Fruit fly (Drosophila melanogaster) whole organism, embryonic: ENCODE data around the gene tutl.

Experiments
- BEAF-32 ChIP-seq: fragments of 200-800 bp; sonication (Bioruptor generic); optimal IDR thresholded peaks from 3 replicates; lab custom pipeline; 2017; ENCODE audit warnings: missing biosample characterization, missing genetic modification characterization, mild to moderate bottlenecking, moderate library complexity, missing genetic modification reagents
- Bgb ChIP-seq: fragments of 200-800 bp; sonication (Bioruptor generic); IDR thresholded peaks from 2 replicates; pipeline ENCODE4 v1.3.6; 2022; ENCODE audit warnings: missing biosample characterization, missing genetic modification characterization; ENCODE audit not compliant: partially characterized antibody
- CG11398 ChIP-seq: fragments of 200-800 bp; sonication (Bioruptor generic); optimal IDR thresholded peaks from 2 replicates; lab custom pipeline; 2016; ENCODE audit warnings: missing biosample characterization, missing genetic modification characterization
- CG12219 ChIP-seq: fragments of 200-800 bp; sonication (Bioruptor generic); optimal IDR thresholded peaks from 3 replicates; lab custom pipeline; 2018; ENCODE audit warnings: missing biosample characterization, mild to moderate bottlenecking, missing genetic modification characterization
- CG12659 ChIP-seq: fragments of 200-800 bp; sonication (Bioruptor generic); optimal IDR thresholded peaks from 3 replicates; lab custom pipeline; 2017; ENCODE audit warnings: mild to moderate bottlenecking, missing biosample characterization, missing genetic modification reagents, missing genetic modification characterization
- CG13287 ChIP-seq: fragments of 200-800 bp; sonication (Bioruptor generic); IDR thresholded peaks from 2 replicates; pipeline ENCODE4 v1.3.6; 2022; ENCODE audit warnings: missing biosample characterization, missing genetic modification characterization; ENCODE audit not compliant: partially characterized antibody
- CG17328 ChIP-seq: fragments of 200-800 bp; sonication (Bioruptor generic); IDR thresholded peaks from 2 replicates; pipeline ENCODE4 v1.3.6; 2022; ENCODE audit warnings: missing biosample characterization, missing genetic modification characterization
- CG17912 ChIP-seq: fragments of 200-800 bp; sonication (Bioruptor generic); optimal IDR thresholded peaks from 2 replicates; lab custom pipeline; 2018; ENCODE audit warnings: missing biosample characterization, mild to moderate bottlenecking, missing genetic modification characterization
- CG18262 ChIP-seq: fragments of 200-800 bp; optimal IDR thresholded peaks from 3 replicates; lab custom pipeline; 2019; ENCODE audit warnings: missing biosample characterization, mild to moderate bottlenecking, missing genetic modification characterization, moderate library complexity
- CG2199 ChIP-seq: fragments of 200-800 bp; sonication (Bioruptor generic); IDR thresholded peaks from 3 replicates; pipeline ENCODE4 v1.3.6; 2022; ENCODE audit warnings: missing biosample characterization, missing genetic modification characterization
- CG30403 ChIP-seq: fragments of 200-800 bp; sonication (Bioruptor generic); optimal IDR thresholded peaks from 3 replicates; lab custom pipeline; 2016; ENCODE audit warnings: missing biosample characterization, missing genetic modification characterization
- CG31388 ChIP-seq: fragments of 200-800 bp; sonication (Bioruptor generic); optimal IDR thresholded peaks from 2 replicates; lab custom pipeline; 2016; ENCODE audit warnings: missing biosample characterization, missing genetic modification characterization
- CG4360 ChIP-seq: fragments of 200-800 bp; sonication (Bioruptor generic); IDR thresholded peaks from 2 replicates; pipeline ENCODE4 v1.3.6; 2022; ENCODE audit warnings: missing biosample characterization, missing genetic modification characterization
- CG43689 ChIP-seq: fragments of 200-800 bp; sonication (Bioruptor generic); IDR thresholded peaks from 2 replicates; pipeline ENCODE4 v1.3.6; 2022; ENCODE audit warnings: missing biosample characterization, missing genetic modification characterization
- CG4424 ChIP-seq: fragments of 200-800 bp; sonication (Bioruptor generic); optimal IDR thresholded peaks from 3 replicates; lab custom pipeline; 2016; ENCODE audit warnings: missing biosample characterization, missing genetic modification characterization
- CG5953 ChIP-seq: fragments of 200-800 bp; sonication (Bioruptor generic); IDR thresholded peaks from 2 replicates; pipeline ENCODE4 v1.3.6; 2022; ENCODE audit warnings: missing biosample characterization, missing genetic modification characterization
- CG7963 ChIP-seq: fragments of 200-800 bp; sonication (Bioruptor generic); IDR thresholded peaks from 3 replicates; pipeline ENCODE4 v1.3.6; 2022; ENCODE audit warnings: missing biosample characterization, missing genetic modification characterization; ENCODE audit not compliant: partially characterized antibody
- CG8388 ChIP-seq: fragments of 200-800 bp; sonication (Bioruptor generic); optimal IDR thresholded peaks from 2 replicates; lab custom pipeline; 2019; ENCODE audit warnings: missing biosample characterization, mild to moderate bottlenecking, missing genetic modification characterization, moderate library complexity
- CG9437 ChIP-seq: fragments of 200-800 bp; sonication (Bioruptor generic); optimal IDR thresholded peaks from 2 replicates; lab custom pipeline; 2018; ENCODE audit warnings: missing biosample characterization, mild to moderate bottlenecking, missing genetic modification characterization
- CG9797 ChIP-seq: fragments of 200-800 bp; sonication (Bioruptor generic); optimal IDR thresholded peaks from 3 replicates; lab custom pipeline; 2018; ENCODE audit warnings: missing biosample characterization, mild to moderate bottlenecking, missing genetic modification characterization
- Camta ChIP-seq: fragments of 200-800 bp; sonication (Bioruptor generic); optimal IDR thresholded peaks from 2 replicates; lab custom pipeline; 2016; ENCODE audit warnings: missing biosample characterization, missing genetic modification characterization
- Dfd ChIP-seq, 2 experiments: fragments of >200 bp; optimal IDR thresholded peaks; 2 replicates each; lab custom pipeline; 2017; ENCODE audit warnings: missing biosample characterization in 2 of 2, missing genetic modification characterization in 2 of 2
- H15 ChIP-seq: fragments of 200-800 bp; sonication (Bioruptor generic); IDR thresholded peaks from 3 replicates; pipeline ENCODE4 v1.3.6; 2022; ENCODE audit warnings: missing biosample characterization, missing genetic modification characterization
- H2.0 ChIP-seq: fragments of 200-800 bp; sonication (Bioruptor generic); IDR thresholded peaks from 2 replicates; pipeline ENCODE4 v1.3.6; 2022; ENCODE audit warnings: missing biosample characterization, missing genetic modification characterization
- HLH54F ChIP-seq: fragments of 200-800 bp; sonication (Bioruptor generic); optimal IDR thresholded peaks from 3 replicates; lab custom pipeline; 2016; ENCODE audit warnings: missing biosample characterization, missing genetic modification characterization
- HmgZ ChIP-seq: fragments of 200-800 bp; sonication (Bioruptor generic); optimal IDR thresholded peaks from 2 replicates; lab custom pipeline; 2018; ENCODE audit warnings: missing biosample characterization, mild to moderate bottlenecking, missing genetic modification characterization
- Hmr ChIP-seq: fragments of 200-800 bp; sonication (Bioruptor generic); optimal IDR thresholded peaks from 3 replicates; lab custom pipeline; 2017; ENCODE audit warnings: mild to moderate bottlenecking, missing biosample characterization, missing genetic modification reagents, missing genetic modification characterization
- Hr3 ChIP-seq: fragments of 200-800 bp; sonication (Bioruptor generic); optimal IDR thresholded peaks from 3 replicates; lab custom pipeline; 2016; ENCODE audit warnings: missing biosample characterization, missing genetic modification characterization
- Lhr ChIP-seq: fragments of 200-800 bp; sonication (Bioruptor generic); optimal IDR thresholded peaks from 3 replicates; lab custom pipeline; 2017; ENCODE audit warnings: mild to moderate bottlenecking, missing biosample characterization, missing genetic modification reagents, missing genetic modification characterization
- Max ChIP-seq: fragments of 200-800 bp; sonication (Bioruptor generic); optimal IDR thresholded peaks from 2 replicates; lab custom pipeline; 2016; ENCODE audit warnings: missing biosample characterization, mild to moderate bottlenecking, missing genetic modification characterization
- al ChIP-seq: fragments of 200-800 bp; sonication (Bioruptor generic); IDR thresholded peaks from 2 replicates; pipeline ENCODE4 v1.3.6; 2022; ENCODE audit warnings: missing biosample characterization, missing genetic modification characterization
- amos ChIP-seq: fragments of 200-800 bp; sonication (Bioruptor generic); IDR thresholded peaks from 2 replicates; pipeline ENCODE4 v1.3.6; 2022; ENCODE audit warnings: missing biosample characterization, missing genetic modification characterization; ENCODE audit not compliant: partially characterized antibody
- ato ChIP-seq: fragments of 200-800 bp; sonication (Bioruptor generic); IDR thresholded peaks from 2 replicates; pipeline ENCODE4 v1.3.6; 2022; ENCODE audit warnings: missing biosample characterization, missing genetic modification characterization; ENCODE audit not compliant: partially characterized antibody
- chn ChIP-seq: fragments of 200-800 bp; sonication (Bioruptor generic); optimal IDR thresholded peaks from 2 replicates; lab custom pipeline; 2016; ENCODE audit warnings: missing biosample characterization, missing genetic modification characterization
- corto ChIP-seq: fragments of 200-800 bp; sonication (Bioruptor generic); optimal IDR thresholded peaks from 2 replicates; lab custom pipeline; 2016; ENCODE audit warnings: missing biosample characterization, mild to moderate bottlenecking, missing genetic modification characterization, moderate library complexity
- da ChIP-seq: fragments of 200-800 bp; sonication (Bioruptor generic); optimal IDR thresholded peaks from 2 replicates; lab custom pipeline; 2016; ENCODE audit warnings: missing biosample characterization, missing genetic modification characterization
- dmrt11E ChIP-seq: fragments of 200-800 bp; sonication (Bioruptor generic); optimal IDR thresholded peaks from 3 replicates; lab custom pipeline; 2018; ENCODE audit warnings: missing biosample characterization, mild to moderate bottlenecking, missing genetic modification characterization, moderate library complexity
- dpn ChIP-seq, 2 experiments: fragments of 200-800 bp; sonication (Bioruptor generic); optimal IDR thresholded peaks; 3 replicates each; lab custom pipeline; 2016; ENCODE audit warnings: missing biosample characterization in 2 of 2, missing genetic modification characterization in 2 of 2
- exex ChIP-seq: fragments of 200-800 bp; sonication (Bioruptor generic); optimal IDR thresholded peaks from 4 replicates; lab custom pipeline; 2018; ENCODE audit warnings: missing biosample characterization, mild to moderate bottlenecking, missing genetic modification characterization, moderate library complexity
- hb ChIP-seq: fragments of 200-800 bp; sonication (Bioruptor generic); IDR thresholded peaks from 3 replicates; pipeline ENCODE4 v1.3.6; 2022; ENCODE audit warnings: missing biosample characterization, missing genetic modification characterization; ENCODE audit not compliant: partially characterized antibody
- hth ChIP-seq: fragments of >200 bp; optimal IDR thresholded peaks from 2 replicates; lab custom pipeline; 2017; ENCODE audit warnings: inconsistent platforms
- jing ChIP-seq: fragments of 200-800 bp; sonication (Bioruptor generic); optimal IDR thresholded peaks from 2 replicates; lab custom pipeline; 2018; ENCODE audit warnings: missing biosample characterization, mild to moderate bottlenecking, missing genetic modification characterization
- peb ChIP-seq: fragments of 200-800 bp; sonication (Bioruptor generic); IDR thresholded peaks from 2 replicates; pipeline ENCODE4 v1.3.6; 2022; ENCODE audit warnings: missing biosample characterization, missing genetic modification characterization
- pho ChIP-seq: fragments of 200-800 bp; sonication (Bioruptor generic); optimal IDR thresholded peaks from 2 replicates; lab custom pipeline; 2016; ENCODE audit warnings: missing biosample characterization, missing genetic modification characterization
- run ChIP-seq: fragments of 200-800 bp; sonication (Bioruptor generic); optimal IDR thresholded peaks from 3 replicates; lab custom pipeline; 2018; ENCODE audit warnings: missing biosample characterization, mild to moderate bottlenecking, missing genetic modification characterization
- ssp ChIP-seq: fragments of 200-800 bp; sonication (Bioruptor generic); IDR thresholded peaks from 2 replicates; pipeline ENCODE4 v1.3.6; 2022; ENCODE audit warnings: missing biosample characterization, missing genetic modification characterization
- twi ChIP-seq: fragments of 200-800 bp; optimal IDR thresholded peaks from 2 replicates; lab custom pipeline; 2019; ENCODE audit warnings: missing biosample characterization, mild to moderate bottlenecking, missing genetic modification characterization, moderate library complexity
- unpg ChIP-seq: fragments of 200-800 bp; sonication (Bioruptor generic); optimal IDR thresholded peaks from 3 replicates; lab custom pipeline; 2018; ENCODE audit warnings: missing biosample characterization, mild to moderate bottlenecking, missing genetic modification characterization, moderate library complexity
- zen ChIP-seq: fragments of 200-800 bp; sonication (Bioruptor generic); optimal IDR thresholded peaks from 3 replicates; lab custom pipeline; 2018; ENCODE audit warnings: missing biosample characterization, mild to moderate bottlenecking, missing genetic modification characterization, moderate library complexity

The tutl gene

DNA sequence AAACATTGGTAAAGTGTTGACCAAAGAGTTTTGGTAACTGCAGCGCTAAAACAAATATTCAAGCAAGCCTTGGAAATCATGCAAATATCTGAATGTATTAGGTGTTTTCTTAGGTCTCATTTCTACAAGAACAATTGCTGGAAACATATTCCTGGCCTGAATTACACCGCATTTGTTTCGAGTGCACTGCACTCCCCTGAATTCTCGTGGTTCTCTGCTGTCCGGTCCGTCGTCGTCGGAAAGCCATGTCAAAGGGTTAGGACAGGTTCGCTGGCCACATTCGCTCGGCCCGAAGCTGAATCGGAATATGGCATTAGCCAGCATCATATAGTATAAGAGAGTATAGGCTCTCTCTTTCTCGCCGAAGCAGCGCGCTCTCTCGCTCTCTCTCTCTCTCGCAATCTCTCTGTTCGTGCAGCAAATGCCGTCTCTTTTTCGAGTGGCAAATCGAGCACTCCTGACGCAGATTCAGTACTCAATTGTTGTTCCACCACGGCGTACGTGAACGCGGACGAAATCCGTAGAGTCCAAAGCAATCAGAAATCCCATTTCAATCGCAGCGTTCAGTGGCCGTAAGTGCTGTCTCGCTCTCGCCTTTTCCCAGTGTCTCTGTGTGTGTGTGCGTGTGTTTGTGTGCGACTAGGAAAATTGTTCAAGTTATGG lies at the start of gene tutl (continued):
- TF ChIP-seq CG18262 (tag; lab: Kevin White, UChicago) (peak; percentile 88), Bgb (GFP tag; lab: Robert Waterston, UW) (peak; percentile 28; the same call in 1 of the 2 replicates), al (peak; percentile 82), hb (no peak), CG4424 (peak; percentile 88), Lhr (GFP tag; lab: Kevin White, UChicago) (peak; percentile 47), zen (tag; lab: Kevin White, UChicago) (peak; percentile 9), CG9797 (no peak), H2.0 (peak; percentile 72), Max (GFP tag; lab: Kevin White, UChicago) (peak; percentile 67), CG13287 (GFP tag; lab: Robert Waterston, UW) (peak; percentile 43), CG43689 (GFP tag; lab: Robert Waterston, UW) (peak; percentile 4; the same call in 1 of the 2 replicates), pho (GFP tag; lab: Kevin White, UChicago) (peak; percentile 73), peb (GFP tag; lab: Robert Waterston, UW) (peak; percentile 62; the same call in 1 of the 2 replicates), CG9437 (peak; percentile 28), CG12219 (peak; percentile 79), run (no peak), CG17912 (no peak), ato (GFP tag; lab: Robert Waterston, UW) (peak; percentile 59; the same call in 1 of the 2 replicates), exex (no peak), CG7963 (GFP tag; lab: Robert Waterston, UW) (no peak), chn (peak; percentile 76), Hr3 (GFP tag; lab: Kevin White, UChicago) (peak; percentile 71), corto (GFP tag; lab: Kevin White, UChicago) (peak; percentile 90), CG17328 (GFP tag; lab: Robert Waterston, UW) (peak; percentile 90), ssp (GFP tag; lab: Robert Waterston, UW) (peak; percentile 73), H15 (GFP tag; lab: Robert Waterston, UW) (peak; percentile 68), Camta (GFP tag; lab: Kevin White, UChicago) (peak; percentile 76), CG4360 (GFP tag; lab: Robert Waterston, UW) (peak; percentile 41; the same call in 1 of the 2 replicates), CG2199 (GFP tag; lab: Robert Waterston, UW) (no peak; the same call in 2 of the 3 replicates), HmgZ (tag; lab: Kevin White, UChicago) (peak; percentile 44), CG11398 (GFP tag; lab: Kevin White, UChicago) (peak; percentile 74), da (GFP tag; lab: Kevin White, UChicago) (no peak), CG12659 (peak; percentile 78), HLH54F (peak; percentile 79), BEAF-32 (no peak), jing (GFP tag; lab: Kevin White, UChicago) (peak; percentile 74), CG5953 (GFP tag; lab: Robert Waterston, UW) (peak; percentile 27; the same call in 1 of the 2 replicates), Dfd (GFP tag; optimal IDR thresholded peaks at IDR 0.05; lab: Kevin White, UChicago) (no peak), dpn (GFP tag; optimal IDR thresholded peaks at IDR 0.05; lab: Kevin White, UChicago) (peak; percentile 84 to 88), CG31388 (GFP tag; lab: Kevin White, UChicago) (peak; percentile 62), twi (tag; lab: Kevin White, UChicago) (peak; percentile 29), CG30403 (GFP tag; lab: Kevin White, UChicago) (peak; percentile 89), unpg (GFP tag; lab: Kevin White, UChicago) (peak; percentile 84), Hmr (GFP tag; lab: Kevin White, UChicago) (peak; percentile 71), CG8388 (GFP tag; lab: Kevin White, UChicago) (peak; percentile 74), dmrt11E (tag; lab: Kevin White, UChicago) (peak; percentile 91), hth (no peak), amos (peak; percentile 52)
